Fruit fly (Drosophila melanogaster): Measurements from ENCODE around the gene Tdh.

Tdh gene

dm6 chr3L:20474789-20475208, 8.1 kb downstream of the Tdh start (continued):
- TF ChIP-seq btn (GFP tag; optimal IDR thresholded peaks at IDR 0.05) = peak; percentile 19
- TF ChIP-seq Sin3A (optimal IDR thresholded peaks at IDR 0.05) = peak; percentile 35
- TF ChIP-seq CG13775 (GFP tag; optimal IDR thresholded peaks at IDR 0.05) = peak; percentile 82
- TF ChIP-seq CG2116 (GFP tag; optimal IDR thresholded peaks at IDR 0.05) = peak; percentile 64
- peak; percentile 81 for TF ChIP-seq repo (GFP tag; optimal IDR thresholded peaks at IDR 0.05)
- peak; percentile 71 for TF ChIP-seq cato (GFP tag; optimal IDR thresholded peaks at IDR 0.05; ENCODE audit: borderline replicate concordance)
- TF ChIP-seq CG13123 (GFP tag; optimal IDR thresholded peaks at IDR 0.05) = peak; percentile 81
- TF ChIP-seq CG18599 (GFP tag; optimal IDR thresholded peaks at IDR 0.05) = peak; percentile 92
- TF ChIP-seq C15 (GFP tag; IDR thresholded peaks at IDR 0.05) = no peak
- no peak for TF ChIP-seq jigr1 (GFP tag; IDR thresholded peaks at IDR 0.05)
- no peak for TF ChIP-seq CG7372 (GFP tag; IDR thresholded peaks at IDR 0.05)
- peak; percentile 79 for TF ChIP-seq slou (GFP tag; optimal IDR thresholded peaks at IDR 0.05)
- no peak for TF ChIP-seq yki (optimal IDR thresholded peaks at IDR 0.05)
- no peak for TF ChIP-seq CG10959 (GFP tag; IDR thresholded peaks at IDR 0.05)
- TF ChIP-seq ttk (GFP tag; IDR thresholded peaks at IDR 0.05) = no peak
- peak; percentile 89 for TF ChIP-seq CG12391 (tag; optimal IDR thresholded peaks at IDR 0.05)
- no peak for TF ChIP-seq usp (GFP tag; optimal IDR thresholded peaks at IDR 0.05)
- TF ChIP-seq dpn (GFP tag; optimal IDR thresholded peaks at IDR 0.05) = peak; percentile 89 to 94
- TF ChIP-seq shn (GFP tag; optimal IDR thresholded peaks at IDR 0.05) = peak; percentile 80
- TF ChIP-seq vvl (GFP tag; IDR thresholded peaks at IDR 0.05) = no peak
- no peak for TF ChIP-seq ro (GFP tag; IDR thresholded peaks at IDR 0.05)
- peak; percentile 85 for TF ChIP-seq CG1647 (GFP tag; optimal IDR thresholded peaks at IDR 0.05)
- TF ChIP-seq ATbp (GFP tag; optimal IDR thresholded peaks at IDR 0.05) = peak; percentile 82
- TF ChIP-seq NC2α (GFP tag; optimal IDR thresholded peaks at IDR 0.05) = peak; percentile 53
- no peak for TF ChIP-seq Neu2 (GFP tag; optimal IDR thresholded peaks at IDR 0.05; ENCODE audit: borderline replicate concordance)
- TF ChIP-seq Ada2b (GFP tag; IDR thresholded peaks at IDR 0.05) = no peak
- TF ChIP-seq CG11504 (tag; optimal IDR thresholded peaks at IDR 0.05) = peak; percentile 88
- peak in 1 of 2 experiments; percentile 62 for TF ChIP-seq insv (GFP tag; optimal IDR thresholded peaks at IDR 0.05)
- TF ChIP-seq NC2β (GFP tag; optimal IDR thresholded peaks at IDR 0.05) = peak; percentile 73
- peak; percentile 71 for TF ChIP-seq CG10979 (tag; optimal IDR thresholded peaks at IDR 0.05)
- TF ChIP-seq Atf3 (GFP tag; optimal IDR thresholded peaks at IDR 0.05) = peak; percentile 86
- no peak for TF ChIP-seq toy (GFP tag; IDR thresholded peaks at IDR 0.05)
- no peak for TF ChIP-seq dati (GFP tag; IDR thresholded peaks at IDR 0.05)
- TF ChIP-seq amos (GFP tag; IDR thresholded peaks at IDR 0.05; ENCODE audit: partially characterized antibody) = no peak
- peak; percentile 74 for TF ChIP-seq CG5180 (GFP tag; optimal IDR thresholded peaks at IDR 0.05)
- peak; percentile 68 for TF ChIP-seq ewg (GFP tag; optimal IDR thresholded peaks at IDR 0.05)
- TF ChIP-seq CG3726 (GFP tag; IDR thresholded peaks at IDR 0.05) = no peak
- no peak for TF ChIP-seq CG9215 (GFP tag; IDR thresholded peaks at IDR 0.05)
- no peak for TF ChIP-seq CG11560 (tag; IDR thresholded peaks at IDR 0.05)
- no peak for TF ChIP-seq CG11695 (GFP tag; IDR thresholded peaks at IDR 0.05)
- TF ChIP-seq cg (GFP tag; optimal IDR thresholded peaks at IDR 0.05) = no peak
- TF ChIP-seq pzg (GFP tag; optimal IDR thresholded peaks at IDR 0.05) = peak; percentile 76
- peak; percentile 83 for TF ChIP-seq Mad (GFP tag; optimal IDR thresholded peaks at IDR 0.05)
- no peak for TF ChIP-seq CG32532 (GFP tag; IDR thresholded peaks at IDR 0.05)
- TF ChIP-seq Oli (tag; optimal IDR thresholded peaks at IDR 0.05) = peak; percentile 66
- peak; percentile 38 for TF ChIP-seq Lhr (GFP tag; optimal IDR thresholded peaks at IDR 0.05)
- no peak for TF ChIP-seq stc (GFP tag; IDR thresholded peaks at IDR 0.05)
- no peak for TF ChIP-seq Lim3 (GFP tag; IDR thresholded peaks at IDR 0.05)
- TF ChIP-seq CG34224 (GFP tag; IDR thresholded peaks at IDR 0.05; ENCODE audit: partially characterized antibody) = no peak
- TF ChIP-seq Stat92E (GFP tag; optimal IDR thresholded peaks at IDR 0.05) = no peak
- TF ChIP-seq HmgZ (tag; optimal IDR thresholded peaks at IDR 0.05) = peak; percentile 94
- TF ChIP-seq jumu (GFP tag; optimal IDR thresholded peaks at IDR 0.05) = peak; percentile 87
